Fruit fly (Drosophila melanogaster): ENCODE results near the gene CG32318.

dm6 chr3L:1211096-1211495 lies 35.6 kb downstream of the CG32318 start, which contains the start of gene LysD:
- TF ChIP-seq Hr96 (GFP tag; optimal IDR thresholded peaks at IDR 0.05) (no peak), cnc (optimal IDR thresholded peaks at IDR 0.05) (no peak), CG1620 (GFP tag; optimal IDR thresholded peaks at IDR 0.05) (no peak), bab1 (GFP tag; optimal IDR thresholded peaks at IDR 0.05) (no peak), ovo (GFP tag; optimal IDR thresholded peaks at IDR 0.05) (no peak), CG14711 (tag; optimal IDR thresholded peaks at IDR 0.05) (no peak), cic (GFP tag; optimal IDR thresholded peaks at IDR 0.05) (no peak), CG5204 (GFP tag; optimal IDR thresholded peaks at IDR 0.05) (no peak), CG12768 (GFP tag; optimal IDR thresholded peaks at IDR 0.05) (no peak), kay (GFP tag; ENCODE audit: borderline replicate concordance) (no peak), CG33017 (tag; optimal IDR thresholded peaks at IDR 0.05) (no peak), Crg-1 (GFP tag; optimal IDR thresholded peaks at IDR 0.05) (no peak), CG7045 (GFP tag; optimal IDR thresholded peaks at IDR 0.05) (no peak), CG7101 (tag; optimal IDR thresholded peaks at IDR 0.05) (no peak)

Measured in whole organism, adult.